Worm (Caenorhabditis elegans): ENCODE measurements around the gene F14H12.17.

F14H12.17 gene

ce11 chrX:4395073-4395850 is 32.2 kb upstream of the F14H12.17 start (continued):
- peak; percentile 75 for TF ChIP-seq skn-1 (tag; optimal IDR thresholded peaks at IDR 0.05)
- peak; percentile 74 for TF ChIP-seq nhr-71 (tag; optimal IDR thresholded peaks at IDR 0.05)
- peak; percentile 78 for TF ChIP-seq nhr-77 (tag; optimal IDR thresholded peaks at IDR 0.05)
- TF ChIP-seq F16B12.6 (tag; optimal IDR thresholded peaks at IDR 0.05) = peak; percentile 7
- TF ChIP-seq ztf-4 (tag; optimal IDR thresholded peaks at IDR 0.05) = peak; percentile 43
- peak in 1 of 2 experiments; percentile 53 for TF ChIP-seq ztf-11 (tag; optimal IDR thresholded peaks at IDR 0.05)
- TF ChIP-seq blmp-1 (tag; optimal IDR thresholded peaks at IDR 0.05) = peak; percentile 26
- no peak for TF ChIP-seq tlp-1 (tag; optimal IDR thresholded peaks at IDR 0.05)
- no peak for TF ChIP-seq nhr-28 (tag; optimal IDR thresholded peaks at IDR 0.05)
- peak; percentile 80 for TF ChIP-seq nhr-20 (tag; optimal IDR thresholded peaks at IDR 0.05)
- no peak for TF ChIP-seq unc-62 (GFP tag; optimal IDR thresholded peaks at IDR 0.05)
- peak; percentile 76 for TF ChIP-seq tbx-2 (tag; optimal IDR thresholded peaks at IDR 0.05)
- TF ChIP-seq vab-15 (tag; optimal IDR thresholded peaks at IDR 0.05) = no peak
- peak; percentile 66 for TF ChIP-seq hpl-2 (GFP tag; optimal IDR thresholded peaks at IDR 0.05)
- TF ChIP-seq mab-9 (GFP tag; IDR thresholded peaks at IDR 0.05) = no peak
- TF ChIP-seq lin-15B (tag; optimal IDR thresholded peaks at IDR 0.05) = no peak
- TF ChIP-seq hlh-4 (tag; optimal IDR thresholded peaks at IDR 0.05) = no peak
- TF ChIP-seq nhr-76 (tag; optimal IDR thresholded peaks at IDR 0.05) = no peak
- no peak for TF ChIP-seq aly-2 (tag; optimal IDR thresholded peaks at IDR 0.05)
- peak; percentile 88 for TF ChIP-seq nhr-90 (tag; optimal IDR thresholded peaks at IDR 0.05; ENCODE audit: poor library complexity)
- TF ChIP-seq nhr-237 (tag; optimal IDR thresholded peaks at IDR 0.05) = peak; percentile 40
- TF ChIP-seq xbp-1 (tag; optimal IDR thresholded peaks at IDR 0.05) = peak; percentile 67
- peak in 2 of 3 experiments; percentile 1 to 9 for TF ChIP-seq dpl-1 (GFP tag; optimal IDR thresholded peaks at IDR 0.05)
- TF ChIP-seq sptf-1 (tag; optimal IDR thresholded peaks at IDR 0.05) = no peak
- TF ChIP-seq unc-86 (tag; optimal IDR thresholded peaks at IDR 0.05) = peak; percentile 14
- TF ChIP-seq nhr-85 (tag) = peak; percentile 85
- TF ChIP-seq ces-1 (GFP tag; optimal IDR thresholded peaks at IDR 0.05) = no peak
- peak in 1 of 2 experiments; percentile 52 for TF ChIP-seq mdl-1 (tag; optimal IDR thresholded peaks at IDR 0.05)
- TF ChIP-seq lsy-2 (tag; optimal IDR thresholded peaks at IDR 0.05) = peak; percentile 51 to 68
- TF ChIP-seq ama-1 (optimal IDR thresholded peaks at IDR 0.05) = no peak
- TF ChIP-seq ceh-82 (tag; optimal IDR thresholded peaks at IDR 0.05) = peak; percentile 53 to 80 (median 54)
- peak; percentile 45 for TF ChIP-seq irx-1 (tag; optimal IDR thresholded peaks at IDR 0.05)
- TF ChIP-seq nhr-11 (tag; optimal IDR thresholded peaks at IDR 0.05) = no peak
- TF ChIP-seq lin-14 (GFP tag; optimal IDR thresholded peaks at IDR 0.05) = peak; percentile 74
- no peak for TF ChIP-seq hlh-17 (GFP tag; optimal IDR thresholded peaks at IDR 0.05; ENCODE audit: borderline replicate concordance)
- no peak for TF ChIP-seq sox-4 (tag; optimal IDR thresholded peaks at IDR 0.05)
- TF ChIP-seq lin-13 (GFP tag; optimal IDR thresholded peaks at IDR 0.05) = no peak
- no peak for TF ChIP-seq nhr-84 (tag; optimal IDR thresholded peaks at IDR 0.05)
- peak; percentile 37 for TF ChIP-seq lir-3 (tag; optimal IDR thresholded peaks at IDR 0.05; ENCODE audit: poor library complexity)
- peak; percentile 46 for TF ChIP-seq fos-1 (tag; optimal IDR thresholded peaks at IDR 0.05)
- no peak for TF ChIP-seq alr-1 (tag; optimal IDR thresholded peaks at IDR 0.05; ENCODE audit: borderline replicate concordance)
- TF ChIP-seq egl-13 (tag; optimal IDR thresholded peaks at IDR 0.05) = no peak
- TF ChIP-seq grh-1 (GFP tag; IDR thresholded peaks at IDR 0.05) = peak; percentile 54; the same call in 1 of the 2 replicates
- TF ChIP-seq ceh-88 (GFP tag; IDR thresholded peaks at IDR 0.05) = 0 out of 2 replicates have a peak, but pooled peaks have one; percentile 40
- TF ChIP-seq mef-2 (tag; optimal IDR thresholded peaks at IDR 0.05) = no peak
- TF ChIP-seq C16A3.4 (tag; optimal IDR thresholded peaks at IDR 0.05) = peak; percentile 77
- no peak for TF ChIP-seq unc-98 (GFP tag; IDR thresholded peaks at IDR 0.05)
- TF ChIP-seq pax-3 (tag; optimal IDR thresholded peaks at IDR 0.05) = peak; percentile 2
- TF ChIP-seq fkh-4 (tag; optimal IDR thresholded peaks at IDR 0.05; ENCODE audit: borderline replicate concordance) = peak; percentile 6
- peak; percentile 20 for TF ChIP-seq zip-4 (GFP tag; optimal IDR thresholded peaks at IDR 0.05)
- TF ChIP-seq elt-3 (tag; optimal IDR thresholded peaks at IDR 0.05) = peak in 3 of 6 experiments; percentile 34 to 73 (median 63)

Measured in whole organism, L1 larva.